Worm (Caenorhabditis elegans): ENCODE measurements around the gene vha-13.

DNA sequence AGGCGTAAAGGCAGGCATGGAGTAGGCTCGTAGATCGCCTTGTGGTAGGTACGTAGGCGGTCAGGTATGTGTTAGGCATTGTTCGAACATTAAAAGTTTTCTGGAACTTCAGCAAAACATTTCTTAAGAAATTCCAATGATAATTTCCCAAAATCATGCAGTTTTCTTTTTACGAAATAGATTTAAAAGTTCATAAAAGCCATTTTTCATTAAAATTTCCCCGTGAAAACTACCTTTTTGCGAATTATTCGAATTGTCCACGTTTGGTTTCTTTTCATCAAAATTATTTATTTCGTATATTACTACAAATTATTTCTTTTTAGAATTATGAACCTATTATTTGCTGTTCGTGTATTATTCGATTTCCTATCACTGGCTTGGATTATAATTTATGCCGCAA, 43.2 kb downstream of the vha-13 start, which contains the start of gene C15H11.13:
- TF ChIP-seq lin-13 (GFP tag; optimal IDR thresholded peaks at IDR 0.05) (no peak), nhr-25 (tag; optimal IDR thresholded peaks at IDR 0.05) (no peak), lsy-2 (tag; optimal IDR thresholded peaks at IDR 0.05) (no peak), nhr-12 (tag; optimal IDR thresholded peaks at IDR 0.05) (no peak), dmd-4 (tag; optimal IDR thresholded peaks at IDR 0.05) (no peak), elt-1 (tag; optimal IDR thresholded peaks at IDR 0.05) (no peak), blmp-1 (tag; optimal IDR thresholded peaks at IDR 0.05; ENCODE audit: insufficient read depth) (no peak), ama-1 (optimal IDR thresholded peaks at IDR 0.05) (no peak), snpc-4 (tag; optimal IDR thresholded peaks at IDR 0.05) (no peak), skn-1 (tag; optimal IDR thresholded peaks at IDR 0.05) (no peak)
